Fruit fly (Drosophila melanogaster): ENCODE data around the gene Uch-L5.

The Uch-L5 gene

dm6 chr3L:9462247-9462769, 14.5 kb downstream of the Uch-L5 start (continued):
- TF ChIP-seq CG31388 (GFP tag; optimal IDR thresholded peaks at IDR 0.05), result no peak
- peak; percentile 15 for TF ChIP-seq Sry-δ (GFP tag; optimal IDR thresholded peaks at IDR 0.05)
- peak; percentile 89 for TF ChIP-seq nau (GFP tag; optimal IDR thresholded peaks at IDR 0.05)
- TF ChIP-seq CG14050 (GFP tag; IDR thresholded peaks at IDR 0.05), result peak; percentile 54; the same call in 1 of the 3 replicates
- TF ChIP-seq CG10147 (GFP tag; optimal IDR thresholded peaks at IDR 0.05), result peak; percentile 93
- TF ChIP-seq NK7.1 (GFP tag; optimal IDR thresholded peaks at IDR 0.05), result peak; percentile 59
- peak; percentile 74 for TF ChIP-seq Deaf1 (tag; optimal IDR thresholded peaks at IDR 0.05)
- peak; percentile 53; the same call in 1 of the 2 replicates for TF ChIP-seq al (GFP tag; IDR thresholded peaks at IDR 0.05)
- TF ChIP-seq Drgx (GFP tag; IDR thresholded peaks at IDR 0.05), result peak; percentile 93
- no peak for TF ChIP-seq Tbp (GFP tag; optimal IDR thresholded peaks at IDR 0.05)
- TF ChIP-seq D19A (tag; optimal IDR thresholded peaks at IDR 0.05), result peak; percentile 92
- TF ChIP-seq sna (GFP tag; IDR thresholded peaks at IDR 0.05; ENCODE audit: partially characterized antibody), result peak; percentile 58; the same call in 1 of the 2 replicates
- peak; percentile 63 for TF ChIP-seq Hr3 (GFP tag; optimal IDR thresholded peaks at IDR 0.05)
- peak; percentile 92 for TF ChIP-seq CG33557 (GFP tag; optimal IDR thresholded peaks at IDR 0.05)
- TF ChIP-seq CG11398 (GFP tag; optimal IDR thresholded peaks at IDR 0.05), result peak; percentile 71
- TF ChIP-seq CG2120 (GFP tag; optimal IDR thresholded peaks at IDR 0.05), result peak; percentile 82
- no peak for TF ChIP-seq HLHmδ (GFP tag; optimal IDR thresholded peaks at IDR 0.05)
- no peak for TF ChIP-seq CG16813 (GFP tag; IDR thresholded peaks at IDR 0.05; ENCODE audit: partially characterized antibody)

- 0 out of 3 replicates have a peak, but pooled peaks have one; percentile 51 for TF ChIP-seq zfh1 (GFP tag; IDR thresholded peaks at IDR 0.05)
- no peak for TF ChIP-seq CG14860 (GFP tag; IDR thresholded peaks at IDR 0.05; ENCODE audit: partially characterized antibody)
- TF ChIP-seq CG1024 (GFP tag; IDR thresholded peaks at IDR 0.05), result no peak; the same call in 1 of the 2 replicates
- TF ChIP-seq Med (GFP tag), result peak; percentile 95
- TF ChIP-seq peb (GFP tag; IDR thresholded peaks at IDR 0.05), result peak; percentile 12; the same call in 1 of the 2 replicates
- peak; percentile 13 for TF ChIP-seq dm (GFP tag; optimal IDR thresholded peaks at IDR 0.05)
- peak; percentile 54; the same call in 1 of the 2 replicates for TF ChIP-seq wdn (GFP tag; IDR thresholded peaks at IDR 0.05)
- TF ChIP-seq Eip74EF (GFP tag; optimal IDR thresholded peaks at IDR 0.05), result no peak
- peak; percentile 12 for TF ChIP-seq slp2 (GFP tag; optimal IDR thresholded peaks at IDR 0.05)
- TF ChIP-seq cato (GFP tag; optimal IDR thresholded peaks at IDR 0.05; ENCODE audit: borderline replicate concordance), result no peak
- TF ChIP-seq br (optimal IDR thresholded peaks at IDR 0.05), result no peak
- TF ChIP-seq CG10209 (GFP tag; optimal IDR thresholded peaks at IDR 0.05), result no peak
- peak; percentile 79 for TF ChIP-seq CG1603 (tag; optimal IDR thresholded peaks at IDR 0.05)
- no peak for TF ChIP-seq CG18476 (GFP tag; optimal IDR thresholded peaks at IDR 0.05)
- TF ChIP-seq dan (GFP tag; IDR thresholded peaks at IDR 0.05), result no peak
- TF ChIP-seq gsb-n (tag; optimal IDR thresholded peaks at IDR 0.05), result no peak
- no peak for TF ChIP-seq gce (GFP tag; IDR thresholded peaks at IDR 0.05)
- peak; percentile 25; the same call in 1 of the 2 replicates for TF ChIP-seq ssp (GFP tag; IDR thresholded peaks at IDR 0.05)
- TF ChIP-seq CG7556 (GFP tag; optimal IDR thresholded peaks at IDR 0.05), result no peak
- TF ChIP-seq H2.0 (GFP tag; IDR thresholded peaks at IDR 0.05), result peak; percentile 51
- no peak for TF ChIP-seq psq (GFP tag; optimal IDR thresholded peaks at IDR 0.05)
- TF ChIP-seq CG5180 (GFP tag; optimal IDR thresholded peaks at IDR 0.05), result no peak
- 0 out of 2 replicates have a peak, but pooled peaks have one; percentile 20 for TF ChIP-seq al (GFP tag; IDR thresholded peaks at IDR 0.05)
- no peak for TF ChIP-seq CG3407 (GFP tag; optimal IDR thresholded peaks at IDR 0.05)
- no peak for TF ChIP-seq pfk (GFP tag; optimal IDR thresholded peaks at IDR 0.05)
- peak in 1 of 2 experiments; percentile 27 for TF ChIP-seq dpn (GFP tag; optimal IDR thresholded peaks at IDR 0.05)
- TF ChIP-seq caup (GFP tag; optimal IDR thresholded peaks at IDR 0.05; ENCODE audit: severe bottlenecking), result no peak
- TF ChIP-seq ERR (GFP tag; optimal IDR thresholded peaks at IDR 0.05), result peak; percentile 21
- TF ChIP-seq CG4282 (GFP tag; optimal IDR thresholded peaks at IDR 0.05), result no peak
- no peak for TF ChIP-seq gt (GFP tag; IDR thresholded peaks at IDR 0.05)
- no peak for TF ChIP-seq CG34376 (GFP tag; optimal IDR thresholded peaks at IDR 0.05)
- no peak for TF ChIP-seq TFAM (GFP tag; optimal IDR thresholded peaks at IDR 0.05)
Measured at dm6 chr3L:9461670-9462246, 15.0 kb downstream of the Uch-L5 start.
